Fruit fly (Drosophila melanogaster) whole organism, embryonic: ENCODE data around the gene CG13609.
A peak's percentile ranks its signal among the peaks of the same experiment; 100 is the strongest.

Experiments
- Abd-B ChIP-seq: fragments of 200-800 bp; sonication (Bioruptor generic); optimal IDR thresholded peaks from 2 replicates; lab custom pipeline; 2018; ENCODE audit warnings: missing biosample characterization, mild to moderate bottlenecking, missing genetic modification characterization, moderate library complexity
- Adf1 ChIP-seq: fragments of 200-800 bp; sonication (Bioruptor generic); IDR thresholded peaks from 2 replicates; pipeline ENCODE4 v1.3.6; 2022; ENCODE audit warnings: missing biosample characterization, missing genetic modification characterization
- Antp ChIP-seq: fragments of 200-800 bp; sonication (Bioruptor generic); optimal IDR thresholded peaks from 3 replicates; lab custom pipeline; 2016; ENCODE audit warnings: missing biosample characterization, missing genetic modification characterization
- CG10431 ChIP-seq: fragments of 200-800 bp; sonication (Bioruptor generic); optimal IDR thresholded peaks from 3 replicates; lab custom pipeline; 2018; ENCODE audit warnings: missing biosample characterization, mild to moderate bottlenecking, missing genetic modification characterization
- CG10979 ChIP-seq: fragments of 200-800 bp; sonication (Bioruptor generic); optimal IDR thresholded peaks from 2 replicates; lab custom pipeline; 2018; ENCODE audit warnings: missing biosample characterization, mild to moderate bottlenecking, missing genetic modification characterization, moderate library complexity
- CG1233 ChIP-seq: fragments of 200-800 bp; sonication (Bioruptor generic); optimal IDR thresholded peaks from 4 replicates; lab custom pipeline; 2018; ENCODE audit warnings: missing biosample characterization, mild to moderate bottlenecking, missing genetic modification characterization
- CG13624 ChIP-seq: fragments of 200-800 bp; sonication (Bioruptor generic); optimal IDR thresholded peaks from 2 replicates; lab custom pipeline; 2016; ENCODE audit warnings: missing biosample characterization, missing genetic modification characterization
- CG14965 ChIP-seq: fragments of 200-800 bp; sonication (Bioruptor generic); optimal IDR thresholded peaks from 2 replicates; lab custom pipeline; 2016; ENCODE audit warnings: missing biosample characterization, missing genetic modification characterization, borderline replicate concordance
- CG15269 ChIP-seq: fragments of 200-800 bp; sonication (Bioruptor generic); optimal IDR thresholded peaks from 2 replicates; lab custom pipeline; 2018; ENCODE audit warnings: missing biosample characterization, mild to moderate bottlenecking, missing genetic modification characterization, moderate library complexity
- CG18599 ChIP-seq: fragments of 200-800 bp; sonication (Bioruptor generic); optimal IDR thresholded peaks from 3 replicates; lab custom pipeline; 2017; ENCODE audit warnings: missing biosample characterization, missing genetic modification characterization, mild to moderate bottlenecking, moderate library complexity, missing genetic modification reagents
- CG18764 ChIP-seq: fragments of 200-800 bp; sonication (Bioruptor generic); optimal IDR thresholded peaks from 3 replicates; lab custom pipeline; 2016; ENCODE audit warnings: missing biosample characterization, missing genetic modification characterization
- CG30020 ChIP-seq: fragments of 200-800 bp; optimal IDR thresholded peaks from 2 replicates; lab custom pipeline; 2019; ENCODE audit warnings: missing biosample characterization, mild to moderate bottlenecking, missing genetic modification characterization, moderate library complexity
- CG3065 ChIP-seq: fragments of 200-800 bp; sonication (Bioruptor generic); optimal IDR thresholded peaks from 2 replicates; lab custom pipeline; 2016; ENCODE audit warnings: missing biosample characterization, missing genetic modification characterization
- CG32772 ChIP-seq: fragments of 200-800 bp; sonication (Bioruptor generic); IDR thresholded peaks from 2 replicates; pipeline ENCODE4 v1.3.6; 2022; ENCODE audit warnings: missing biosample characterization, missing genetic modification characterization
- CG3407 ChIP-seq: fragments of 200-800 bp; sonication (Bioruptor generic); optimal IDR thresholded peaks from 2 replicates; lab custom pipeline; 2018; ENCODE audit warnings: missing biosample characterization, mild to moderate bottlenecking, missing genetic modification characterization
- CG4820 ChIP-seq: fragments of 200-800 bp; sonication (Bioruptor generic); optimal IDR thresholded peaks from 3 replicates; lab custom pipeline; 2016; ENCODE audit warnings: missing biosample characterization, missing genetic modification characterization
- CG5953 ChIP-seq: fragments of 200-800 bp; sonication (Bioruptor generic); IDR thresholded peaks from 2 replicates; pipeline ENCODE4 v1.3.6; 2022; ENCODE audit warnings: missing biosample characterization, missing genetic modification characterization
- CG6854 ChIP-seq: fragments of 200-800 bp; sonication (Bioruptor generic); optimal IDR thresholded peaks from 3 replicates; lab custom pipeline; 2017; ENCODE audit warnings: missing biosample characterization, mild to moderate bottlenecking, missing genetic modification characterization
- CG7357 ChIP-seq: fragments of 200-800 bp; sonication (Bioruptor generic); IDR thresholded peaks from 3 replicates; pipeline ENCODE4 v1.3.6; 2022; ENCODE audit warnings: missing biosample characterization, missing genetic modification characterization
- CG7372 ChIP-seq: fragments of 200-800 bp; sonication (Bioruptor generic); IDR thresholded peaks from 2 replicates; pipeline ENCODE4 v1.3.6; 2022; ENCODE audit warnings: missing biosample characterization, missing genetic modification characterization
- CG9215 ChIP-seq: fragments of 200-800 bp; sonication (Bioruptor generic); IDR thresholded peaks from 2 replicates; pipeline ENCODE4 v1.3.6; 2022; ENCODE audit warnings: missing biosample characterization, missing genetic modification characterization
- CHES-1-like ChIP-seq: fragments of 200-800 bp; sonication (Bioruptor generic); optimal IDR thresholded peaks from 2 replicates; lab custom pipeline; 2016; ENCODE audit warnings: missing biosample characterization, missing genetic modification characterization
- CTCF ChIP-seq: fragments of 200-800 bp; sonication (Bioruptor generic); optimal IDR thresholded peaks from 2 replicates; lab custom pipeline; 2017; ENCODE audit warnings: missing biosample characterization, mild to moderate bottlenecking, missing genetic modification characterization, moderate library complexity
- Chrac-16 ChIP-seq: fragments of 200-800 bp; sonication (Bioruptor generic); optimal IDR thresholded peaks from 3 replicates; lab custom pipeline; 2016; ENCODE audit warnings: missing biosample characterization, missing genetic modification characterization
- CrebB ChIP-seq: fragments of 200-800 bp; sonication (Bioruptor generic); optimal IDR thresholded peaks from 3 replicates; lab custom pipeline; 2018; ENCODE audit warnings: missing biosample characterization, mild to moderate bottlenecking, missing genetic modification characterization
- Fer2 ChIP-seq: fragments of 200-800 bp; sonication (Bioruptor generic); optimal IDR thresholded peaks from 2 replicates; lab custom pipeline; 2018; ENCODE audit warnings: missing biosample characterization, mild to moderate bottlenecking, missing genetic modification characterization, moderate library complexity
- Lim3 ChIP-seq: fragments of 200-800 bp; sonication (Bioruptor generic); IDR thresholded peaks from 2 replicates; pipeline ENCODE4 v1.3.6; 2022; ENCODE audit warnings: missing biosample characterization, missing genetic modification characterization
- Mes4 ChIP-seq: fragments of 200-800 bp; sonication (Bioruptor generic); optimal IDR thresholded peaks from 2 replicates; lab custom pipeline; 2016; ENCODE audit warnings: missing biosample characterization, missing genetic modification characterization
- Neu2 ChIP-seq: fragments of 200-800 bp; sonication (Bioruptor generic); optimal IDR thresholded peaks from 3 replicates; lab custom pipeline; 2016; ENCODE audit warnings: missing biosample characterization, missing genetic modification characterization, borderline replicate concordance
- NfI ChIP-seq: fragments of 200-800 bp; sonication (Bioruptor generic); optimal IDR thresholded peaks from 3 replicates; lab custom pipeline; 2018; ENCODE audit warnings: missing biosample characterization, mild to moderate bottlenecking, missing genetic modification characterization, moderate library complexity
- PHDP ChIP-seq: fragments of 200-800 bp; sonication (Bioruptor generic); optimal IDR thresholded peaks from 3 replicates; lab custom pipeline; 2018; ENCODE audit warnings: missing biosample characterization, mild to moderate bottlenecking, missing genetic modification characterization, moderate library complexity
- Rfx ChIP-seq: fragments of 200-800 bp; sonication (Bioruptor generic); IDR thresholded peaks from 2 replicates; pipeline ENCODE4 v1.3.6; 2022; ENCODE audit warnings: missing biosample characterization, missing genetic modification characterization
- TFAM ChIP-seq: fragments of 200-800 bp; sonication (Bioruptor generic); optimal IDR thresholded peaks from 2 replicates; lab custom pipeline; 2017; ENCODE audit warnings: missing biosample characterization, missing genetic modification characterization, inconsistent platforms
- YL-1 ChIP-seq: fragments of 200-800 bp; sonication (Bioruptor generic); optimal IDR thresholded peaks from 3 replicates; lab custom pipeline; 2017; ENCODE audit warnings: missing biosample characterization, mild to moderate bottlenecking, missing genetic modification characterization
- cad ChIP-seq: fragments of >200 bp; optimal IDR thresholded peaks from 2 replicates; lab custom pipeline; 2017; ENCODE audit warnings: missing biosample characterization, missing genetic modification characterization
- cg ChIP-seq: fragments of 200-800 bp; sonication (Bioruptor generic); optimal IDR thresholded peaks from 3 replicates; lab custom pipeline; 2019; ENCODE audit warnings: missing biosample characterization, mild to moderate bottlenecking, missing genetic modification characterization, moderate library complexity
- eve ChIP-seq, 2 experiments: fragments of >200 bp; optimal IDR thresholded peaks; 2 replicates each; lab custom pipeline; 2017; ENCODE audit warnings: missing biosample characterization in 2 of 2, missing genetic modification characterization in 2 of 2
- grau ChIP-seq: fragments of 200-800 bp; optimal IDR thresholded peaks from 3 replicates; lab custom pipeline; 2019; ENCODE audit warnings: missing biosample characterization, mild to moderate bottlenecking, missing genetic modification characterization, moderate library complexity
- gro ChIP-seq: fragments of 200-800 bp; sonication (Bioruptor generic); optimal IDR thresholded peaks from 2 replicates; lab custom pipeline; 2016; ENCODE audit warnings: missing biosample characterization, missing genetic modification characterization
- lab ChIP-seq: fragments of 200-800 bp; sonication (Bioruptor generic); optimal IDR thresholded peaks from 3 replicates; lab custom pipeline; 2017; ENCODE audit warnings: missing biosample characterization, missing genetic modification characterization, mild to moderate bottlenecking, moderate library complexity, missing genetic modification reagents
- nerfin-2 ChIP-seq: fragments of 200-800 bp; sonication (Bioruptor generic); IDR thresholded peaks from 2 replicates; pipeline ENCODE4 v1.3.6; 2022; ENCODE audit warnings: missing biosample characterization, missing genetic modification characterization; ENCODE audit not compliant: partially characterized antibody
- nmo ChIP-seq: fragments of 200-800 bp; sonication (Bioruptor generic); optimal IDR thresholded peaks from 2 replicates; lab custom pipeline; 2018; ENCODE audit warnings: missing biosample characterization, mild to moderate bottlenecking, missing genetic modification characterization, moderate library complexity
- otp ChIP-seq: fragments of 200-800 bp; sonication (Bioruptor generic); IDR thresholded peaks from 3 replicates; pipeline ENCODE4, ENCODE4 v1.3.6; 2022; ENCODE audit warnings: missing biosample characterization, missing genetic modification characterization
- pan ChIP-seq, 4 experiments: fragments of >200 bp in 3 of 4; fragments of 200-800 bp in 1 of 4; sonication (Bioruptor generic) in 1 of 4; optimal IDR thresholded peaks in 3 of 4; IDR thresholded peaks in 1 of 4; 2 replicates each; pipeline versions ENCODE4 v1.3.6 to Lab custom; 2017 to 2022; ENCODE audit warnings: missing biosample characterization in 2 of 4, missing genetic modification characterization in 2 of 4, mixed read lengths in 1 of 4
- pfk ChIP-seq: fragments of 200-800 bp; sonication (Bioruptor generic); optimal IDR thresholded peaks from 2 replicates; lab custom pipeline; 2018; ENCODE audit warnings: missing biosample characterization, mild to moderate bottlenecking, missing genetic modification characterization, moderate library complexity
- pita ChIP-seq: fragments of 200-800 bp; sonication (Bioruptor generic); optimal IDR thresholded peaks from 2 replicates; lab custom pipeline; 2017; ENCODE audit warnings: missing biosample characterization, mild to moderate bottlenecking, missing genetic modification characterization
- pum ChIP-seq: fragments of 200-800 bp; sonication (Bioruptor generic); optimal IDR thresholded peaks from 2 replicates; lab custom pipeline; 2016; ENCODE audit warnings: missing biosample characterization, missing genetic modification characterization
- repo ChIP-seq: fragments of 200-800 bp; sonication (Bioruptor generic); optimal IDR thresholded peaks from 2 replicates; lab custom pipeline; 2016; ENCODE audit warnings: missing biosample characterization, missing genetic modification characterization
- stc ChIP-seq: fragments of 200-800 bp; sonication (Bioruptor generic); IDR thresholded peaks from 2 replicates; pipeline ENCODE4 v1.3.6; 2022; ENCODE audit warnings: missing biosample characterization, missing genetic modification characterization
- vfl ChIP-seq: fragments of 200-800 bp; sonication (Bioruptor generic); optimal IDR thresholded peaks from 2 replicates; lab custom pipeline; 2016; ENCODE audit warnings: missing biosample characterization, missing genetic modification characterization
- z ChIP-seq: fragments of 200-800 bp; sonication (Bioruptor generic); IDR thresholded peaks from 3 replicates; pipeline ENCODE4 v1.3.6; 2022; ENCODE audit warnings: missing biosample characterization, missing genetic modification characterization

Gene CG13609

DNA sequence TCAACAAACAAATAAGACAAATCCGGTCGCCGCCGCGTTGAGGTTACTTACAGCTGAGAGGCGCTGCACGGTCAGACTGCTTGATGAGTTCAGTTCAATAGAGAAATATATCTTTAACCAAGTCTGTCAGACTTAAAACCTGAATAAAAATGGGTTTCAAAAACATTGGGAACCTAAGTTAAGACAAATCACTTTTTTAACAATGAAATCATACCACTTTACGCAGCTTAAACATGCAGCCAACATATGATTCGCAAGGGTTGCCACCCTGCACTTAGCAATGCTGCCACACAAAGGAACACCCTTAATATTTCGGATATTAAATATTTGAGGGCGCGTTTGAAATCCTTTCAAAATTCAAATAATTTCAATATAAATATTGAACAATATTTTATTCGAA is 38.2 kb upstream of the CG13609 start, which contains the start of gene CG5515 (continued):
- TF ChIP-seq CG9215 (peak; percentile 64), PHDP (peak; percentile 86), CG7372 (peak; percentile 80), stc (peak; percentile 69), vfl (GFP tag; lab: Kevin White, UChicago) (peak; percentile 47), CG30020 (peak; percentile 55), Antp (GFP tag; lab: Kevin White, UChicago) (peak; percentile 63), CG13624 (GFP tag; lab: Kevin White, UChicago) (peak; percentile 82), CTCF (GFP tag; lab: Kevin White, UChicago) (no peak), pan (optimal IDR thresholded peaks at IDR 0.05; lab: Kevin White, UChicago) (no peak), pan (GFP tag; optimal IDR thresholded peaks at IDR 0.05 in 1 of 2, IDR thresholded peaks at IDR 0.05 in 1 of 2) (peak in 1 of 2 experiments; percentile 82), cg (GFP tag; lab: Kevin White, UChicago) (no peak), CG3407 (peak; percentile 36), repo (peak; percentile 54), CG32772 (peak; percentile 74), gro (GFP tag; lab: Kevin White, UChicago) (peak; percentile 73), CrebB (tag; lab: Kevin White, UChicago) (peak; percentile 50), cad (GFP tag; lab: Kevin White, UChicago) (no peak), CG5953 (GFP tag; lab: Robert Waterston, UW) (peak; percentile 79), CG7357 (GFP tag; lab: Robert Waterston, UW) (peak; percentile 62; the same call in 1 of the 3 replicates), CG10431 (GFP tag; lab: Kevin White, UChicago) (no peak), CG14965 (GFP tag; lab: Kevin White, UChicago) (no peak), CG18599 (GFP tag; lab: Kevin White, UChicago) (no peak), NfI (GFP tag; lab: Kevin White, UChicago) (peak; percentile 80), lab (GFP tag; lab: Kevin White, UChicago) (no peak), Mes4 (GFP tag; lab: Kevin White, UChicago) (peak; percentile 76), pita (no peak), Abd-B (GFP tag; lab: Kevin White, UChicago) (peak; percentile 72), Chrac-16 (GFP tag; lab: Kevin White, UChicago) (peak; percentile 69), otp (GFP tag; lab: Robert Waterston, UW) (peak; percentile 29; the same call in 1 of the 3 replicates), z (GFP tag; lab: Robert Waterston, UW) (no peak), nmo (GFP tag; lab: Kevin White, UChicago) (peak; percentile 87), YL-1 (GFP tag; lab: Kevin White, UChicago) (peak; percentile 6), Adf1 (GFP tag; lab: Robert Waterston, UW) (peak; percentile 65), pfk (no peak), pum (GFP tag; lab: Kevin White, UChicago) (peak; percentile 49), CG3065 (GFP tag; lab: Kevin White, UChicago) (no peak), CG6854 (GFP tag; lab: Kevin White, UChicago) (no peak), TFAM (GFP tag; lab: Kevin White, UChicago) (no peak), CG1233 (GFP tag; lab: Kevin White, UChicago) (peak; percentile 50), eve (GFP tag; optimal IDR thresholded peaks at IDR 0.05; lab: Kevin White, UChicago) (no peak), Neu2 (no peak), grau (peak; percentile 77), Fer2 (tag; lab: Kevin White, UChicago) (peak; percentile 43), CG10979 (tag; lab: Kevin White, UChicago) (peak; percentile 84), nerfin-2 (GFP tag; lab: Robert Waterston, UW) (peak; percentile 88), Lim3 (GFP tag; lab: Robert Waterston, UW) (peak; percentile 50; the same call in 1 of the 2 replicates), Rfx (GFP tag; lab: Robert Waterston, UW) (peak; percentile 86), CHES-1-like (GFP tag; lab: Kevin White, UChicago) (peak; percentile 76), CG15269 (tag; lab: Kevin White, UChicago) (peak; percentile 76), CG18764 (peak; percentile 95), CG4820 (GFP tag; lab: Kevin White, UChicago) (peak; percentile 59)
